Worm (Caenorhabditis elegans) whole organism, mixed stage, embryonic: ENCODE results near the gene nspd-2.

Source experiments
- M03D4.4 ChIP-seq: sonication (generic microtip); optimal IDR thresholded peaks from 2 replicates; lab custom pipeline; 2017; ENCODE audit warnings: mild to moderate bottlenecking, missing genetic modification characterization, missing compliant biosample characterization
- bed-3 ChIP-seq: fragments of 200-800 bp; sonication (Bioruptor generic); optimal IDR thresholded peaks from 3 replicates; lab custom pipeline; 2018; ENCODE audit warnings: mild to moderate bottlenecking, missing genetic modification characterization, moderate library complexity, missing compliant biosample characterization
- blmp-1 ChIP-seq: fragments of 150-350 bp; optimal IDR thresholded peaks from 2 replicates; lab custom pipeline; 2014; ENCODE audit warnings: missing biosample characterization, missing genetic modification characterization
- ceh-39 ChIP-seq: fragments of 150-350 bp; optimal IDR thresholded peaks from 2 replicates; lab custom pipeline; 2014; ENCODE audit warnings: missing biosample characterization, missing genetic modification characterization
- ceh-43 ChIP-seq: fragments of 200-800 bp; sonication (Bioruptor generic); optimal IDR thresholded peaks from 2 replicates; lab custom pipeline; 2018; ENCODE audit warnings: mild to moderate bottlenecking, missing genetic modification characterization, moderate library complexity, missing compliant biosample characterization
- ces-1 ChIP-seq: fragments of 150-350 bp; optimal IDR thresholded peaks from 2 replicates; lab custom pipeline; 2014; ENCODE audit warnings: missing biosample characterization, missing genetic modification reagents, missing genetic modification characterization
- cnd-1 ChIP-seq: fragments of 200-800 bp; sonication (Bioruptor generic); optimal IDR thresholded peaks from 2 replicates; lab custom pipeline; 2018; ENCODE audit warnings: mild to moderate bottlenecking, missing genetic modification characterization, missing compliant biosample characterization
- drap-1 ChIP-seq: fragments of 200-800 bp; sonication (Bioruptor generic); optimal IDR thresholded peaks from 3 replicates; lab custom pipeline; 2018; ENCODE audit warnings: mild to moderate bottlenecking, missing genetic modification characterization, missing compliant biosample characterization
- elt-1 ChIP-seq: sonication (generic microtip); optimal IDR thresholded peaks from 2 replicates; lab custom pipeline; 2017; ENCODE audit warnings: missing genetic modification characterization, mild to moderate bottlenecking, missing compliant biosample characterization, antibody characterized with exemption, moderate library complexity, borderline replicate concordance; ENCODE audit not compliant: insufficient read depth
- elt-3 ChIP-seq: fragments of 150-350 bp; optimal IDR thresholded peaks from 2 replicates; lab custom pipeline; 2014; ENCODE audit warnings: missing biosample characterization, missing genetic modification characterization
- ham-2 ChIP-seq: fragments of 200-800 bp; sonication (Bioruptor generic); optimal IDR thresholded peaks from 2 replicates; lab custom pipeline; 2018; ENCODE audit warnings: mild to moderate bottlenecking, missing genetic modification characterization, missing compliant biosample characterization
- hlh-1 ChIP-seq: fragments of 150-350 bp; optimal IDR thresholded peaks from 2 replicates; lab custom pipeline; 2014; ENCODE audit warnings: missing biosample characterization, missing genetic modification reagents, missing genetic modification characterization
- lin-13 ChIP-seq: fragments of 150-350 bp; optimal IDR thresholded peaks from 2 replicates; lab custom pipeline; 2014; ENCODE audit warnings: missing biosample characterization, missing genetic modification characterization
- lin-32 ChIP-seq: fragments of 200-800 bp; sonication (Bioruptor generic); optimal IDR thresholded peaks from 2 replicates; lab custom pipeline; 2018; ENCODE audit warnings: mild to moderate bottlenecking, missing genetic modification characterization, missing compliant biosample characterization
- lsy-2 ChIP-seq: fragments of 150-350 bp; optimal IDR thresholded peaks from 2 replicates; lab custom pipeline; 2014; ENCODE audit warnings: missing biosample characterization, missing genetic modification characterization
- mab-5 ChIP-seq: fragments of 150-350 bp; optimal IDR thresholded peaks from 2 replicates; lab custom pipeline; 2014; ENCODE audit warnings: missing biosample characterization, missing genetic modification characterization
- mep-1 ChIP-seq: fragments of 150-350 bp; optimal IDR thresholded peaks from 2 replicates; lab custom pipeline; 2017; ENCODE audit warnings: missing biosample characterization, missing genetic modification reagents, missing genetic modification characterization, inconsistent platforms
- mls-2 ChIP-seq: sonication (generic microtip); optimal IDR thresholded peaks from 2 replicates; lab custom pipeline; 2016; ENCODE audit warnings: mild to moderate bottlenecking, missing genetic modification characterization, moderate library complexity, missing compliant biosample characterization
- nhr-12 ChIP-seq: fragments of 150-350 bp; optimal IDR thresholded peaks from 2 replicates; lab custom pipeline; 2014; ENCODE audit warnings: missing biosample characterization, missing genetic modification characterization
- nhr-237 ChIP-seq: fragments of 150-350 bp; optimal IDR thresholded peaks from 2 replicates; lab custom pipeline; 2014; ENCODE audit warnings: missing biosample characterization, missing genetic modification characterization
- nhr-28 ChIP-seq: fragments of 150-350 bp; optimal IDR thresholded peaks from 2 replicates; lab custom pipeline; 2014; ENCODE audit warnings: missing biosample characterization, missing genetic modification characterization
- nhr-76 ChIP-seq: sonication (generic microtip); optimal IDR thresholded peaks from 2 replicates; lab custom pipeline; 2017; ENCODE audit warnings: missing biosample characterization, missing genetic modification characterization
- sem-2 ChIP-seq: fragments of 200-800 bp; sonication (Bioruptor generic); optimal IDR thresholded peaks from 2 replicates; lab custom pipeline; 2018; ENCODE audit warnings: mild to moderate bottlenecking, missing genetic modification characterization, missing compliant biosample characterization
- snpc-4 ChIP-seq: fragments of 150-350 bp; optimal IDR thresholded peaks from 2 replicates; lab custom pipeline; 2014; ENCODE audit warnings: missing biosample characterization, missing genetic modification characterization
- sptf-1 ChIP-seq: sonication (generic microtip); optimal IDR thresholded peaks from 2 replicates; lab custom pipeline; 2017; ENCODE audit warnings: mild to moderate bottlenecking, missing genetic modification characterization, moderate library complexity, missing compliant biosample characterization
- tbx-8 ChIP-seq: fragments of 200-800 bp; sonication (Bioruptor generic); optimal IDR thresholded peaks from 2 replicates; lab custom pipeline; 2018; ENCODE audit warnings: mild to moderate bottlenecking, missing genetic modification characterization, moderate library complexity, missing compliant biosample characterization
- unc-120 ChIP-seq: sonication (generic microtip); optimal IDR thresholded peaks from 2 replicates; lab custom pipeline; 2017; ENCODE audit warnings: missing genetic modification characterization, missing compliant biosample characterization; ENCODE audit not compliant: poor library complexity, severe bottlenecking
- unc-39 ChIP-seq: fragments of 150-350 bp; optimal IDR thresholded peaks from 2 replicates; lab custom pipeline; 2014; ENCODE audit warnings: missing biosample characterization, missing genetic modification characterization
- unc-62 ChIP-seq: fragments of 150-350 bp; optimal IDR thresholded peaks from 2 replicates; lab custom pipeline; 2014; ENCODE audit warnings: missing biosample characterization, missing genetic modification reagents, missing genetic modification characterization
- ztf-11 ChIP-seq: fragments of 150-350 bp; optimal IDR thresholded peaks from 2 replicates; lab custom pipeline; 2014; ENCODE audit warnings: missing biosample characterization, missing genetic modification characterization

The nspd-2 gene

DNA sequence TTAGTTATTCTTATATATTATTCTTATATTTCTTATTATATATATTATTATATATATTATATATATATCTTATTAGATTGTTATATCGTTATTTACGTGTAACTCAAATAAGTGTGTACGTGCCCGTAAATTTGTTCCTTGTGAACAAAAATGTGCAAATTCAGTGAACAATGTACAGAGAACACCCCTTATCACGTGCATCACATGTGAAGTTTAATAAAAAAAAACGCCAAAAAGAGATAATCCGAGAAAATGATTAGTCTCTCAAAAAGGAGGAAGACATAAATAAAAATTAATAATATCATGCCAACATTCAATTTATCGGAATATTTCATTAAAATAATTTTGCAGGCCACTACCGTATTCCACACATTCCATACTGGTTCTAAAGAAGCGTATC lies 44.2 kb upstream of the nspd-2 start:
- TF ChIP-seq lin-32 (GFP tag; lab: Kevin White, UChicago) = no peak
- no peak for TF ChIP-seq drap-1 (GFP tag; lab: Kevin White, UChicago)
- no peak for TF ChIP-seq snpc-4 (tag; lab: Kevin White, UChicago)
- TF ChIP-seq elt-1 = no peak
- no peak for TF ChIP-seq ceh-43 (GFP tag; lab: Kevin White, UChicago)
- no peak for TF ChIP-seq cnd-1
- no peak for TF ChIP-seq nhr-76
- no peak for TF ChIP-seq unc-39 (tag; lab: Kevin White, UChicago)

DNA sequence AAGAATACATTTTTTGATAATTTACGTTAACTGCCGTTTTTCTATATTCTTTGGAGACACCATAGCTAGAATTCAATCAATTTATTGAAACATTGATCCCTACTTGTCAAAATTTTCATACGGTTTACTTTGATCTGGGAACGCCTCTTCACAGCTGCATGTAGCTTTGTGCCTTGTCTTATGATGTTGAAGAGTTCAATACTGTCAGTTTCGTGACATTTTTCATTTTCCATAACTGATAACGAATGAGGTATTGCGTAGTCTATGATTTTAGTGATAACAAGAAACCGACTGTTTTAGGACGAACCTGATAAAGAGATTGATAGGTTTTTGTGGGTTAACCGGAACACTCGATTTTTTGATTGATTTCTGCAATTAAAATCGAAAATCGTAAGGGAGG lies 42.4 kb upstream of the nspd-2 start:
- TF ChIP-seq lsy-2 (tag; lab: Kevin White, UChicago) = no peak
- TF ChIP-seq ces-1 (GFP tag; lab: Kevin White, UChicago) = no peak
- TF ChIP-seq ceh-39 (tag; lab: Kevin White, UChicago) = no peak
- no peak for TF ChIP-seq nhr-237 (tag; lab: Kevin White, UChicago)
- TF ChIP-seq, all 35 proteins: peak for 0

DNA sequence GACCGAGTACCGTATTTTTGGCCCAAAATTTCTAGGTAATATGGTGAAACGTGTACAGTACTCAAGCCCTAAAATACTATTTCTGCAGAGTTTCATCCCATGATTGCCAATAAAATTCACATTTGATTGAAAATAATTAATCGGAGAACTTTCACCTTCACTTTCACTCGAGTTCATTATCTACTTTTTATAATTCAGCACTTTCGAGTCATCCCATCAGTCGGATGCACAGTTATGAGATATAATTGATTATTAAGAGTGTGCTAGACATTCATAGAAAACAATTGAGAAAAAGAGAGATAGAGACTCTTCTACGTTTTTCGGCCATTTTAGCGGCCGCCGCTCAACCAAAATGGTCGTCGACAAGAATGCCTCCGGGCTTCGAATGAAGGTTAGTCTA lies 41.1 kb upstream of the nspd-2 start, which contains the start of gene fat-3:
Gene fat-3, plus strand, starts transcription at position 313 of the 400 bp plus-strand sequence.
- TF ChIP-seq hlh-1 (tag; lab: Kevin White, UChicago) (no peak), sptf-1 (tag; lab: Kevin White, UChicago) (no peak)

DNA sequence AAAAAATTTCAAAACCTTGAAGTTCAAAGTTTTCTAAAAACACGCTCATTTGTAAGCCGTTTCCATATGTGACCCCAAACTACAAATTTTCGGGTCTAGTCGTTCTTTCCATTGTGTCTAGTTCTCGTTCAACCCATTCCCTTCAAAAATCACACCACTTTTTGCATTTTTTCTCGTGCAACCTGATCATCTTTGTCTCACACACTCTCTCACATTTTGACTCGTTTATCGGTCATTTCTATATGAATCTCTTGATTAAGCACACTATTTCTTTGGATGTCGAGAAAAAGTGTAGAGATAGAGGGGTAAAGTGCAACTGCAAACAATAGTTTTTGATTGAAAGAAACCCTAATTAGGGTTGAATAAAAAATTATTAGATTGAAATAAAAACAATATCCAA lies 40.3 kb upstream of the nspd-2 start:
- TF ChIP-seq ces-1 (GFP tag; lab: Kevin White, UChicago) (peak; percentile 66), mep-1 (no peak), tbx-8 (GFP tag; lab: Kevin White, UChicago) (no peak), mls-2 (tag; lab: Kevin White, UChicago) (no peak), M03D4.4 (tag; lab: Kevin White, UChicago) (no peak), snpc-4 (tag; lab: Kevin White, UChicago) (no peak), blmp-1 (no peak), elt-3 (no peak), sptf-1 (tag; lab: Kevin White, UChicago) (no peak), nhr-28 (no peak), mab-5 (tag; lab: Kevin White, UChicago) (no peak), lin-13 (tag; lab: Kevin White, UChicago) (no peak), unc-120 (tag; lab: Kevin White, UChicago) (peak; percentile 52), ztf-11 (tag; lab: Kevin White, UChicago) (no peak), nhr-12 (tag; lab: Kevin White, UChicago) (no peak), elt-1 (no peak), ceh-39 (tag; lab: Kevin White, UChicago) (peak; percentile 53), nhr-237 (tag; lab: Kevin White, UChicago) (no peak)

ce11 chrIV:9810633-9811032 lies 33.2 kb upstream of the nspd-2 start, which contains the start of gene dct-15:
TSS of gene dct-15 (minus strand) at chrIV:9810733.
- TF ChIP-seq ztf-11 (tag; lab: Kevin White, UChicago) = no peak
- no peak for TF ChIP-seq mab-5 (tag; lab: Kevin White, UChicago)
- TF ChIP-seq M03D4.4 (tag; lab: Kevin White, UChicago) = no peak
- no peak for TF ChIP-seq hlh-1 (tag; lab: Kevin White, UChicago)
- TF ChIP-seq bed-3 (GFP tag; lab: Kevin White, UChicago) = no peak
- no peak for TF ChIP-seq unc-62 (GFP tag; lab: Kevin White, UChicago)
- no peak for TF ChIP-seq ham-2 (GFP tag; lab: Kevin White, UChicago)
- no peak for TF ChIP-seq mls-2 (tag; lab: Kevin White, UChicago)
- TF ChIP-seq, all 35 proteins: peak for 0

ce11 chrIV:9811487-9811886 lies 32.4 kb upstream of the nspd-2 start:
- TF ChIP-seq elt-3 (no peak), sem-2 (GFP tag; lab: Kevin White, UChicago) (no peak), hlh-1 (tag; lab: Kevin White, UChicago) (no peak)
